Fruit fly (Drosophila melanogaster): ENCODE measurements around the gene Art8.

Art8 gene

dm6 chr2L:11010999-11011398, at the start of gene Art8, which contains the start of gene dUTPase:
TSS of gene Art8 (minus strand) at chr2L:11011086.
TSS of gene dUTPase (plus strand) at chr2L:11011312.
- TF ChIP-seq CG8301 (tag; optimal IDR thresholded peaks at IDR 0.05) (no peak), fd96Ca (GFP tag; IDR thresholded peaks at IDR 0.05) (no peak), CG8159 (tag; optimal IDR thresholded peaks at IDR 0.05) (peak; percentile 56), rn (GFP tag; IDR thresholded peaks at IDR 0.05) (0 out of 2 replicates have a peak, but pooled peaks have one; percentile 21), CG4496 (GFP tag; IDR thresholded peaks at IDR 0.05) (peak; percentile 59; the same call in 2 of the 3 replicates), Ets98B (GFP tag; IDR thresholded peaks at IDR 0.05) (peak; percentile 61), gl (tag; optimal IDR thresholded peaks at IDR 0.05) (no peak), CG17806 (tag; optimal IDR thresholded peaks at IDR 0.05) (peak; percentile 31), CG34367 (tag; optimal IDR thresholded peaks at IDR 0.05) (no peak), D1 (tag; optimal IDR thresholded peaks at IDR 0.05) (no peak), EcR (GFP tag; optimal IDR thresholded peaks at IDR 0.05) (no peak), CG9948 (tag; optimal IDR thresholded peaks at IDR 0.05) (no peak), Pif1A (GFP tag; optimal IDR thresholded peaks at IDR 0.05) (no peak), CG13204 (GFP tag; optimal IDR thresholded peaks at IDR 0.05) (no peak), CG12605 (GFP tag; IDR thresholded peaks at IDR 0.05) (no peak), CG32121 (GFP tag; IDR thresholded peaks at IDR 0.05) (peak; percentile 45), CG10348 (GFP tag; IDR thresholded peaks at IDR 0.05) (no peak), Snoo (tag; optimal IDR thresholded peaks at IDR 0.05) (peak; percentile 44), CG14655 (GFP tag; optimal IDR thresholded peaks at IDR 0.05) (no peak), Pif1B (GFP tag; optimal IDR thresholded peaks at IDR 0.05) (no peak), CG15710 (tag; optimal IDR thresholded peaks at IDR 0.05) (peak; percentile 51)

- TF ChIP-seq CG13204 (GFP tag; optimal IDR thresholded peaks at IDR 0.05) (peak; percentile 85), EcR (GFP tag; optimal IDR thresholded peaks at IDR 0.05) (peak; percentile 90), CG12605 (GFP tag; IDR thresholded peaks at IDR 0.05) (no peak)
These were observed 48.3 kb upstream of the Art8 start for dm6 chr2L:11059206-11059605.

dm6 chr2L:11058111-11058665, 47.3 kb upstream of the Art8 start:
- 0 out of 3 replicates have a peak, but pooled peaks have one; percentile 3 for TF ChIP-seq fd96Ca (GFP tag; IDR thresholded peaks at IDR 0.05)
- no peak for TF ChIP-seq CG32121 (GFP tag; IDR thresholded peaks at IDR 0.05)
- TF ChIP-seq CG10348 (GFP tag; IDR thresholded peaks at IDR 0.05) = no peak
- no peak for TF ChIP-seq CG17806 (tag; optimal IDR thresholded peaks at IDR 0.05)
- 0 out of 3 replicates have a peak, but pooled peaks have one; percentile 24 for TF ChIP-seq CG4496 (GFP tag; IDR thresholded peaks at IDR 0.05)
- no peak for TF ChIP-seq CG8301 (tag; optimal IDR thresholded peaks at IDR 0.05)
- no peak for TF ChIP-seq rn (GFP tag; IDR thresholded peaks at IDR 0.05)
- TF ChIP-seq CG13204 (GFP tag; optimal IDR thresholded peaks at IDR 0.05) = no peak
- no peak for TF ChIP-seq CG15710 (tag; optimal IDR thresholded peaks at IDR 0.05)
- peak; percentile 17; the same call in 1 of the 2 replicates for TF ChIP-seq Ets98B (GFP tag; IDR thresholded peaks at IDR 0.05)
- TF ChIP-seq Snoo (tag; optimal IDR thresholded peaks at IDR 0.05) = no peak
- TF ChIP-seq CG9948 (tag; optimal IDR thresholded peaks at IDR 0.05) = no peak
- TF ChIP-seq CG8159 (tag; optimal IDR thresholded peaks at IDR 0.05) = no peak
- TF ChIP-seq CG12605 (GFP tag; IDR thresholded peaks at IDR 0.05) = no peak
- no peak for TF ChIP-seq D1 (tag; optimal IDR thresholded peaks at IDR 0.05)
- TF ChIP-seq gl (tag; optimal IDR thresholded peaks at IDR 0.05) = no peak
- TF ChIP-seq Pif1A (GFP tag; optimal IDR thresholded peaks at IDR 0.05) = no peak
- TF ChIP-seq EcR (GFP tag; optimal IDR thresholded peaks at IDR 0.05) = no peak

- TF ChIP-seq Snoo (tag; optimal IDR thresholded peaks at IDR 0.05) (peak; percentile 85), CG8159 (tag; optimal IDR thresholded peaks at IDR 0.05) (peak; percentile 86), CG32121 (GFP tag; IDR thresholded peaks at IDR 0.05) (peak; percentile 60), CG12605 (GFP tag; IDR thresholded peaks at IDR 0.05) (peak; percentile 41), CG13204 (GFP tag; optimal IDR thresholded peaks at IDR 0.05) (peak; percentile 20), rn (GFP tag; IDR thresholded peaks at IDR 0.05) (0 out of 2 replicates have a peak, but pooled peaks have one; percentile 17), CG9948 (tag; optimal IDR thresholded peaks at IDR 0.05) (peak; percentile 62), Ets98B (GFP tag; IDR thresholded peaks at IDR 0.05) (peak; percentile 32; the same call in 1 of the 2 replicates), CG17806 (tag; optimal IDR thresholded peaks at IDR 0.05) (peak; percentile 60), Pif1A (GFP tag; optimal IDR thresholded peaks at IDR 0.05) (peak; percentile 77), fd96Ca (GFP tag; IDR thresholded peaks at IDR 0.05) (peak; percentile 71), CG10348 (GFP tag; IDR thresholded peaks at IDR 0.05) (no peak), CG8301 (tag; optimal IDR thresholded peaks at IDR 0.05) (peak; percentile 50), Pif1B (GFP tag; optimal IDR thresholded peaks at IDR 0.05) (peak; percentile 71), CG15710 (tag; optimal IDR thresholded peaks at IDR 0.05) (peak; percentile 58), D1 (tag; optimal IDR thresholded peaks at IDR 0.05) (peak; percentile 84), CG14655 (GFP tag; optimal IDR thresholded peaks at IDR 0.05) (peak; percentile 78), gl (tag; optimal IDR thresholded peaks at IDR 0.05) (peak; percentile 30), EcR (GFP tag; optimal IDR thresholded peaks at IDR 0.05) (peak; percentile 37), CG34367 (tag; optimal IDR thresholded peaks at IDR 0.05) (peak; percentile 22), CG4496 (GFP tag; IDR thresholded peaks at IDR 0.05) (peak; percentile 76; the same call in 2 of the 3 replicates)
These were observed 46.6 kb upstream of the Art8 start for dm6 chr2L:11057333-11058110.

- no peak for TF ChIP-seq EcR (GFP tag; optimal IDR thresholded peaks at IDR 0.05)
- TF ChIP-seq Pif1B (GFP tag; optimal IDR thresholded peaks at IDR 0.05) = no peak
- TF ChIP-seq rn (GFP tag; IDR thresholded peaks at IDR 0.05) = no peak
These were observed 46.0 kb upstream of the Art8 start for dm6 chr2L:11056791-11057332.

Data from whole organism, pupa.